Worm (Caenorhabditis elegans) whole organism, mixed stage, embryonic: ENCODE data around the gene aman-2.

Source experiments
- M03D4.4 ChIP-seq: sonication (generic microtip); optimal IDR thresholded peaks from 2 replicates; lab custom pipeline; 2017; ENCODE audit warnings: mild to moderate bottlenecking, missing genetic modification characterization, missing compliant biosample characterization
- bed-3 ChIP-seq: fragments of 200-800 bp; sonication (Bioruptor generic); optimal IDR thresholded peaks from 3 replicates; lab custom pipeline; 2018; ENCODE audit warnings: mild to moderate bottlenecking, missing genetic modification characterization, moderate library complexity, missing compliant biosample characterization
- blmp-1 ChIP-seq: fragments of 150-350 bp; optimal IDR thresholded peaks from 2 replicates; lab custom pipeline; 2014; ENCODE audit warnings: missing biosample characterization, missing genetic modification characterization
- ceh-43 ChIP-seq: fragments of 200-800 bp; sonication (Bioruptor generic); optimal IDR thresholded peaks from 2 replicates; lab custom pipeline; 2018; ENCODE audit warnings: mild to moderate bottlenecking, missing genetic modification characterization, moderate library complexity, missing compliant biosample characterization
- ceh-83 ChIP-seq: fragments of 200-800 bp; sonication (Bioruptor generic); optimal IDR thresholded peaks from 2 replicates; lab custom pipeline; 2018; ENCODE audit warnings: mild to moderate bottlenecking, missing genetic modification characterization, missing compliant biosample characterization
- ces-1 ChIP-seq: fragments of 150-350 bp; optimal IDR thresholded peaks from 2 replicates; lab custom pipeline; 2014; ENCODE audit warnings: missing biosample characterization, missing genetic modification reagents, missing genetic modification characterization
- drap-1 ChIP-seq: fragments of 200-800 bp; sonication (Bioruptor generic); optimal IDR thresholded peaks from 3 replicates; lab custom pipeline; 2018; ENCODE audit warnings: mild to moderate bottlenecking, missing genetic modification characterization, missing compliant biosample characterization
- elt-1 ChIP-seq: sonication (generic microtip); optimal IDR thresholded peaks from 2 replicates; lab custom pipeline; 2017; ENCODE audit warnings: missing genetic modification characterization, mild to moderate bottlenecking, missing compliant biosample characterization, antibody characterized with exemption, moderate library complexity, borderline replicate concordance; ENCODE audit not compliant: insufficient read depth
- elt-3 ChIP-seq: fragments of 150-350 bp; optimal IDR thresholded peaks from 2 replicates; lab custom pipeline; 2014; ENCODE audit warnings: missing biosample characterization, missing genetic modification characterization
- flh-1 ChIP-seq: fragments of 200-800 bp; sonication (Bioruptor generic); optimal IDR thresholded peaks from 2 replicates; lab custom pipeline; 2018; ENCODE audit warnings: mild to moderate bottlenecking, missing genetic modification characterization, moderate library complexity, missing compliant biosample characterization
- hlh-1 ChIP-seq: fragments of 150-350 bp; optimal IDR thresholded peaks from 2 replicates; lab custom pipeline; 2014; ENCODE audit warnings: missing biosample characterization, missing genetic modification reagents, missing genetic modification characterization
- lin-13 ChIP-seq: fragments of 150-350 bp; optimal IDR thresholded peaks from 2 replicates; lab custom pipeline; 2014; ENCODE audit warnings: missing biosample characterization, missing genetic modification characterization
- lin-32 ChIP-seq: fragments of 200-800 bp; sonication (Bioruptor generic); optimal IDR thresholded peaks from 2 replicates; lab custom pipeline; 2018; ENCODE audit warnings: mild to moderate bottlenecking, missing genetic modification characterization, missing compliant biosample characterization
- mab-5 ChIP-seq: fragments of 150-350 bp; optimal IDR thresholded peaks from 2 replicates; lab custom pipeline; 2014; ENCODE audit warnings: missing biosample characterization, missing genetic modification characterization
- mep-1 ChIP-seq: fragments of 150-350 bp; optimal IDR thresholded peaks from 2 replicates; lab custom pipeline; 2017; ENCODE audit warnings: missing biosample characterization, missing genetic modification reagents, missing genetic modification characterization, inconsistent platforms
- mls-2 ChIP-seq: sonication (generic microtip); optimal IDR thresholded peaks from 2 replicates; lab custom pipeline; 2016; ENCODE audit warnings: mild to moderate bottlenecking, missing genetic modification characterization, moderate library complexity, missing compliant biosample characterization
- nhr-12 ChIP-seq: fragments of 150-350 bp; optimal IDR thresholded peaks from 2 replicates; lab custom pipeline; 2014; ENCODE audit warnings: missing biosample characterization, missing genetic modification characterization
- nhr-2 ChIP-seq: fragments of 150-350 bp; optimal IDR thresholded peaks from 2 replicates; lab custom pipeline; 2014; ENCODE audit warnings: missing biosample characterization, missing genetic modification characterization
- nhr-237 ChIP-seq: fragments of 150-350 bp; optimal IDR thresholded peaks from 2 replicates; lab custom pipeline; 2014; ENCODE audit warnings: missing biosample characterization, missing genetic modification characterization
- nhr-76 ChIP-seq: sonication (generic microtip); optimal IDR thresholded peaks from 2 replicates; lab custom pipeline; 2017; ENCODE audit warnings: missing biosample characterization, missing genetic modification characterization
- pha-4 ChIP-seq: fragments of 150-350 bp; optimal IDR thresholded peaks from 2 replicates; lab custom pipeline; 2018; ENCODE audit warnings: missing biosample characterization, missing genetic modification reagents, missing genetic modification characterization
- sem-2 ChIP-seq: fragments of 200-800 bp; sonication (Bioruptor generic); optimal IDR thresholded peaks from 2 replicates; lab custom pipeline; 2018; ENCODE audit warnings: mild to moderate bottlenecking, missing genetic modification characterization, missing compliant biosample characterization
- sptf-1 ChIP-seq: sonication (generic microtip); optimal IDR thresholded peaks from 2 replicates; lab custom pipeline; 2017; ENCODE audit warnings: mild to moderate bottlenecking, missing genetic modification characterization, moderate library complexity, missing compliant biosample characterization
- tbx-8 ChIP-seq: fragments of 200-800 bp; sonication (Bioruptor generic); optimal IDR thresholded peaks from 2 replicates; lab custom pipeline; 2018; ENCODE audit warnings: mild to moderate bottlenecking, missing genetic modification characterization, moderate library complexity, missing compliant biosample characterization
- unc-120 ChIP-seq: sonication (generic microtip); optimal IDR thresholded peaks from 2 replicates; lab custom pipeline; 2017; ENCODE audit warnings: missing genetic modification characterization, missing compliant biosample characterization; ENCODE audit not compliant: poor library complexity, severe bottlenecking
- unc-39 ChIP-seq: fragments of 150-350 bp; optimal IDR thresholded peaks from 2 replicates; lab custom pipeline; 2014; ENCODE audit warnings: missing biosample characterization, missing genetic modification characterization
- unc-62 ChIP-seq: fragments of 150-350 bp; optimal IDR thresholded peaks from 2 replicates; lab custom pipeline; 2014; ENCODE audit warnings: missing biosample characterization, missing genetic modification reagents, missing genetic modification characterization
- zip-8 ChIP-seq: fragments of 150-350 bp; optimal IDR thresholded peaks from 2 replicates; lab custom pipeline; 2014; ENCODE audit warnings: missing biosample characterization, missing genetic modification characterization
- ztf-11 ChIP-seq: fragments of 150-350 bp; optimal IDR thresholded peaks from 2 replicates; lab custom pipeline; 2014; ENCODE audit warnings: missing biosample characterization, missing genetic modification characterization

Gene aman-2

ce11 chrV:11927346-11927745, 5.7 kb downstream of the aman-2 start, which contains the start of gene osm-6:
osm-6 (minus strand) TSS chrV:11927446.
- TF ChIP-seq unc-39 (tag; lab: Kevin White, UChicago) (no peak), ces-1 (GFP tag; lab: Kevin White, UChicago) (peak; percentile 1)
- TF ChIP-seq, all 35 proteins: peak for 1

DNA sequence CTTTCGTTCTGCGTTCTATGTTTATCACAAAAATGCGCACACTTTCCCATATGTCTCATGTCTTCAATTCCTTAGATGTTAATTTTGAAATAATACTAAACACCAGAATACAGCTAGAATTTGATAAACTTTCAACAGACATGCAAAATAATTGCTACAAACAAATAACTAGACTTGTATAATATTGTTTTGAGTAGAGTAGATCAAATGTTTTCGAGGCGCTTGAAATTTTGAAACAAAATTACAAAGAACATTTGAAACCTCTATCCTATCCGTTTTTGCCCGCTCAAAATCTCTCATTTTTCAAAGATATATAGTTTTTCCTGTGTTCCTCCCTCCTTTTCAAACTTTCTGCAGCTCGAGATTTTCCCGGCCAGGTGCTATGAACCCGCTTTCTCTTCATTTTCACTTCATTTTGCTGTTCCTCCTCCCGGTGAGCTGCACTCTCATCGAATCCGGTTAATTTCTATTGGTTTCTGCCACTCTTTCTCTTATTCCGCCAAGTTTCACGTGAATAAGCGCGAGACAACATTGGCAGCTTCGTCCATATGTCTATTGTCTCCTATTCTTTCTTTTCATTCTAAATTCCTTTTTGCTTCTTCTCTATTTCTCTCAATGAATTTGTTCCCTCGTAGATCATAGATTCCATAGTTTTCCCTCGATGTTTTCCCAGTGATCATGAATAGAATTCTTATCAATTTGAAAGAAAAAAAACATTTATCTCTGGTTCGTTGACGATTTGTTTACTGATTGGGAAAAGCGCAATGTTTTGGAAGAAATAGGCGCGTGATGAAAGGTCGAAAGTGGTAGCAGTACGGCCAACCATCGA, 11.1 kb downstream of the aman-2 start:
- no peak for TF ChIP-seq zip-8 (tag; lab: Kevin White, UChicago)
- TF ChIP-seq elt-3 (tag; lab: Kevin White, UChicago) = no peak
- no peak for TF ChIP-seq nhr-12 (tag; lab: Kevin White, UChicago)
- no peak for TF ChIP-seq tbx-8 (GFP tag; lab: Kevin White, UChicago)
- TF ChIP-seq ztf-11 = no peak
- TF ChIP-seq unc-62 = peak; percentile 5
- TF ChIP-seq nhr-76 = no peak
- peak; percentile 60 for TF ChIP-seq hlh-1 (tag; lab: Kevin White, UChicago)
- no peak for TF ChIP-seq bed-3 (GFP tag; lab: Kevin White, UChicago)
- TF ChIP-seq pha-4 = no peak
- TF ChIP-seq unc-39 (tag; lab: Kevin White, UChicago) = no peak
- peak; percentile 79 for TF ChIP-seq unc-120 (tag; lab: Kevin White, UChicago)
- no peak for TF ChIP-seq mab-5 (tag; lab: Kevin White, UChicago)

ce11 chrV:11921229-11921628, 11.8 kb downstream of the aman-2 start:
- peak; percentile 28 for TF ChIP-seq unc-62
- no peak for TF ChIP-seq drap-1 (GFP tag; lab: Kevin White, UChicago)

ce11 chrV:11919639-11920038, 13.4 kb downstream of the aman-2 start:
- TF ChIP-seq unc-62 (no peak), nhr-76 (no peak), sptf-1 (tag; lab: Kevin White, UChicago) (no peak), tbx-8 (GFP tag; lab: Kevin White, UChicago) (no peak), lin-13 (tag; lab: Kevin White, UChicago) (no peak), hlh-1 (tag; lab: Kevin White, UChicago) (peak; percentile 88), elt-1 (no peak), zip-8 (tag; lab: Kevin White, UChicago) (no peak), sem-2 (no peak)

ce11 chrV:11917186-11917585, 15.9 kb downstream of the aman-2 start, which contains the start of gene R31.2:
R31.2 (plus strand) TSS chrV:11917573.
- no peak for TF ChIP-seq mep-1 (tag; lab: Kevin White, UChicago)
- TF ChIP-seq nhr-76 = no peak
- TF ChIP-seq lin-32 (GFP tag; lab: Kevin White, UChicago) = no peak
- TF ChIP-seq tbx-8 (GFP tag; lab: Kevin White, UChicago) = no peak
- TF ChIP-seq nhr-12 (tag; lab: Kevin White, UChicago) = no peak
- TF ChIP-seq mls-2 (tag; lab: Kevin White, UChicago) = no peak
- no peak for TF ChIP-seq nhr-2 (tag; lab: Kevin White, UChicago)
- no peak for TF ChIP-seq M03D4.4
- TF ChIP-seq drap-1 (GFP tag; lab: Kevin White, UChicago) = no peak
- no peak for TF ChIP-seq blmp-1 (tag; lab: Kevin White, UChicago)
- no peak for TF ChIP-seq ces-1 (GFP tag; lab: Kevin White, UChicago)
- no peak for TF ChIP-seq ceh-43
- no peak for TF ChIP-seq nhr-237 (tag; lab: Kevin White, UChicago)
- TF ChIP-seq sem-2 = no peak
- TF ChIP-seq bed-3 (GFP tag; lab: Kevin White, UChicago) = no peak
- no peak for TF ChIP-seq ceh-83
- TF ChIP-seq hlh-1 (tag; lab: Kevin White, UChicago) = no peak
- TF ChIP-seq flh-1 = no peak
- TF ChIP-seq pha-4 = no peak
- TF ChIP-seq unc-39 (tag; lab: Kevin White, UChicago) = no peak
- TF ChIP-seq, all 35 proteins: peak for 0
